Worm (Caenorhabditis elegans): ENCODE data around the gene moma-1.
A peak's percentile ranks its signal among the peaks of the same experiment; 100 is the strongest.

Gene moma-1

ce11 chrIII:887874-888299 is 35.7 kb upstream of the moma-1 start (continued):
- peak; percentile 55 to 69 for TF ChIP-seq mdl-1 (tag; optimal IDR thresholded peaks at IDR 0.05)
- no peak; the same call in 1 of the 2 replicates for TF ChIP-seq ceh-88 (GFP tag; IDR thresholded peaks at IDR 0.05)
- peak; percentile 4 for TF ChIP-seq nhr-11 (tag; optimal IDR thresholded peaks at IDR 0.05)
- TF ChIP-seq dsc-1 (tag; optimal IDR thresholded peaks at IDR 0.05) = peak; percentile 49
- TF ChIP-seq nhr-85 (tag) = peak; percentile 84

ce11 chrIII:886726-887125 is 34.5 kb upstream of the moma-1 start, which contains the start of gene zer-1:
zer-1 (minus strand) TSS chrIII:886793.
- TF ChIP-seq nhr-85 (tag) (peak; percentile 8), sup-37 (GFP tag; optimal IDR thresholded peaks at IDR 0.05) (no peak), elt-3 (tag; optimal IDR thresholded peaks at IDR 0.05) (peak in 1 of 6 experiments; percentile 5), blmp-1 (tag; optimal IDR thresholded peaks at IDR 0.05) (peak; percentile 98)

- TF ChIP-seq efl-1 (optimal IDR thresholded peaks at IDR 0.05) = no peak
- peak in 1 of 2 experiments; percentile 90 for TF ChIP-seq efl-1 (GFP tag; optimal IDR thresholded peaks at IDR 0.05 in 1 of 2)
- TF ChIP-seq lin-14 (GFP tag; optimal IDR thresholded peaks at IDR 0.05) = no peak
- TF ChIP-seq jun-1 (tag; optimal IDR thresholded peaks at IDR 0.05) = no peak
- TF ChIP-seq mdl-1 (tag; optimal IDR thresholded peaks at IDR 0.05) = no peak
Measured at ce11 chrIII:883595-883994, 31.4 kb upstream of the moma-1 start.

DNA sequence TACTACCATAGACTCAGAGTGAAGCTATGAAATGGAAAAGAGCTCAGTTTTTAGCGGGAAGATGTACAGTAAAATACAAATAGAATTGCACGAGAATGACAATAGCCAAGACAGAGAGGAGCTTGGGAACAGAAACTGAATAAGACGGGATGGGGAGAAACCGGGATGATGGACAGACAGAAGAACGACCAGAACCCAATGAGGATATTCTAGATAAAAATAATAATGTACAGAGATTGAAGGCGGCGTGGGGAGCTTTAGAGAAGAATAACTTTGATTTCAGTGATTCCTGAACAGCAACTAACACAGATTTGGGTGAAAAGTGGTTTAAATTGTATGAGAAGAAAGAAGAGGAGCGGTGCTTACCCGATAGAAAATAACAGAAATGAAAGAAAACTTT is 29.3 kb upstream of the moma-1 start:
- TF ChIP-seq lin-39 (tag; optimal IDR thresholded peaks at IDR 0.05) (no peak), efl-1 (optimal IDR thresholded peaks at IDR 0.05) (no peak), efl-1 (GFP tag; optimal IDR thresholded peaks at IDR 0.05 in 1 of 2) (peak in 1 of 2 experiments; percentile 23)

DNA sequence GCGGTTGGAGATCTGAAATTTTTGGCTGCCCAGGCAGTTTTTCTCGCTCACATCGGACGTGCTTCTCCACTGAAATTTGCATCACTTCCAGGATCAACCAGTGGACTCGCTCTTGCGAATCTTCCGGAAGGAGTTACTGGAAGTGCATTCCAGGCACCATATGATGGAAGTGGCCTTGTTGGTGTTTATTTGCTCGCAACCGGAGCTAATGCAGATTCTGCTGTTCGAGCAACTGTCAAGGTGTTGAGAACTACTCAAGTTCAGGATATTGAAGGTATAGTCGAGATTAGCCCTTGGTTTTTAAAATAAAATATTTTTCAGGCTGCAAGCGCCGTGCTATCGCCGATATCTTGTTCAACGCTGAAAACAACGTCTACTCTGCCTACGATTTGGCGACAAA is 28.6 kb upstream of the moma-1 start:
- TF ChIP-seq ceh-88 (GFP tag; IDR thresholded peaks at IDR 0.05) = no peak
- no peak for TF ChIP-seq efl-1 (optimal IDR thresholded peaks at IDR 0.05)
- TF ChIP-seq efl-1 (GFP tag; optimal IDR thresholded peaks at IDR 0.05 in 1 of 2) = peak in 1 of 2 experiments; percentile 57

- TF ChIP-seq F16B12.6 (tag; optimal IDR thresholded peaks at IDR 0.05) = no peak
- no peak for TF ChIP-seq hpl-2 (GFP tag; optimal IDR thresholded peaks at IDR 0.05)
- no peak for TF ChIP-seq alr-1 (tag; optimal IDR thresholded peaks at IDR 0.05; ENCODE audit: borderline replicate concordance)
- TF ChIP-seq tbx-2 (tag; optimal IDR thresholded peaks at IDR 0.05) = no peak
Measured at ce11 chrIII:879634-880033, 27.4 kb upstream of the moma-1 start, which contains the start of the genes T24C4.5 and ucr-2.3. T24C4.5 (minus strand) TSS chrIII:879734. ucr-2.3 (plus strand) TSS chrIII:879860.

ce11 chrIII:873432-873831 is 21.2 kb upstream of the moma-1 start, which contains the start of gene clc-19:
clc-19 (minus strand) TSS chrIII:873566.
- no peak for TF ChIP-seq unc-130 (tag; optimal IDR thresholded peaks at IDR 0.05)
- no peak for TF ChIP-seq tbx-2 (tag; optimal IDR thresholded peaks at IDR 0.05)
- no peak for TF ChIP-seq nhr-19 (GFP tag; conservative IDR thresholded peaks at IDR 0.05)
- TF ChIP-seq nhr-76 (tag; optimal IDR thresholded peaks at IDR 0.05) = no peak
- no peak for TF ChIP-seq hlh-4 (tag; optimal IDR thresholded peaks at IDR 0.05)
- TF ChIP-seq mdl-1 (tag; optimal IDR thresholded peaks at IDR 0.05) = no peak
- no peak for TF ChIP-seq sox-4 (tag; optimal IDR thresholded peaks at IDR 0.05)
- no peak for TF ChIP-seq aly-2 (tag; optimal IDR thresholded peaks at IDR 0.05)
- no peak for TF ChIP-seq xbp-1 (tag; optimal IDR thresholded peaks at IDR 0.05)
- TF ChIP-seq mef-2 (tag; optimal IDR thresholded peaks at IDR 0.05) = no peak
- TF ChIP-seq hpl-2 (GFP tag; optimal IDR thresholded peaks at IDR 0.05) = no peak
- no peak for TF ChIP-seq nhr-28 (tag; optimal IDR thresholded peaks at IDR 0.05)

- TF ChIP-seq fkh-8 (tag; optimal IDR thresholded peaks at IDR 0.05) (peak; percentile 23), mab-9 (GFP tag; IDR thresholded peaks at IDR 0.05) (no peak), sox-4 (tag; optimal IDR thresholded peaks at IDR 0.05) (peak; percentile 28), dsc-1 (tag; optimal IDR thresholded peaks at IDR 0.05) (peak; percentile 72)
Measured at ce11 chrIII:872373-872772, 20.2 kb upstream of the moma-1 start, which contains the start of the genes T24C4.3 and clc-20. T24C4.3 (minus strand) TSS chrIII:872473. clc-20 (plus strand) TSS chrIII:872583.
